Fruit fly (Drosophila melanogaster): ENCODE measurements around the gene sty.

sty gene

dm6 chr3L:3382489-3382879 is 42.3 kb downstream of the sty start (continued):
- TF ChIP-seq CG31224 (GFP tag; IDR thresholded peaks at IDR 0.05): peak; percentile 83
- peak; percentile 70 for TF ChIP-seq CG3407 (GFP tag; optimal IDR thresholded peaks at IDR 0.05)
- peak; percentile 41 for TF ChIP-seq psq (GFP tag; optimal IDR thresholded peaks at IDR 0.05)
- TF ChIP-seq Antp (GFP tag; optimal IDR thresholded peaks at IDR 0.05): peak; percentile 56
- peak; percentile 72 for TF ChIP-seq fd64A (GFP tag; optimal IDR thresholded peaks at IDR 0.05)
- TF ChIP-seq CG3995 (GFP tag; optimal IDR thresholded peaks at IDR 0.05): peak; percentile 34
- TF ChIP-seq Opbp (GFP tag; IDR thresholded peaks at IDR 0.05; ENCODE audit: partially characterized antibody): no peak
- TF ChIP-seq lmd (GFP tag; IDR thresholded peaks at IDR 0.05): peak; percentile 88
- no peak for TF ChIP-seq CG34224 (GFP tag; IDR thresholded peaks at IDR 0.05; ENCODE audit: partially characterized antibody)
- peak; percentile 56 for TF ChIP-seq gcm2 (GFP tag; optimal IDR thresholded peaks at IDR 0.05)
- TF ChIP-seq tna (GFP tag; IDR thresholded peaks at IDR 0.05; ENCODE audit: partially characterized antibody): no peak
- peak; percentile 75 for TF ChIP-seq Drgx (GFP tag; IDR thresholded peaks at IDR 0.05)
- peak; percentile 59; the same call in 1 of the 2 replicates for TF ChIP-seq cas (GFP tag; IDR thresholded peaks at IDR 0.05)
- peak; percentile 81 for TF ChIP-seq gsb-n (tag; optimal IDR thresholded peaks at IDR 0.05)
- peak; percentile 64 for TF ChIP-seq chm (GFP tag; IDR thresholded peaks at IDR 0.05)
- TF ChIP-seq dimm (GFP tag; IDR thresholded peaks at IDR 0.05): peak; percentile 33; the same call in 1 of the 2 replicates
- peak; percentile 77 for TF ChIP-seq CG18619 (GFP tag; optimal IDR thresholded peaks at IDR 0.05)
- peak; percentile 83 for TF ChIP-seq pho (GFP tag; optimal IDR thresholded peaks at IDR 0.05)
- TF ChIP-seq Hr3 (GFP tag; optimal IDR thresholded peaks at IDR 0.05): peak; percentile 78
- no peak for TF ChIP-seq mld (GFP tag; IDR thresholded peaks at IDR 0.05; ENCODE audit: partially characterized antibody)
- peak; percentile 77 for TF ChIP-seq HLH54F (GFP tag; optimal IDR thresholded peaks at IDR 0.05)
- TF ChIP-seq Spps (tag; optimal IDR thresholded peaks at IDR 0.05): peak; percentile 79
- peak; percentile 74 for TF ChIP-seq NC2β (GFP tag; optimal IDR thresholded peaks at IDR 0.05)
- TF ChIP-seq CG4820 (GFP tag; optimal IDR thresholded peaks at IDR 0.05): peak; percentile 82
- TF ChIP-seq CG13775 (GFP tag; optimal IDR thresholded peaks at IDR 0.05): peak; percentile 77
- TF ChIP-seq jigr1 (GFP tag; IDR thresholded peaks at IDR 0.05): no peak
- peak; percentile 87 for TF ChIP-seq CG17328 (GFP tag; IDR thresholded peaks at IDR 0.05)
- peak; percentile 92 for TF ChIP-seq Xrp1 (GFP tag; IDR thresholded peaks at IDR 0.05)
- peak; percentile 86 for TF ChIP-seq CG4854 (GFP tag; optimal IDR thresholded peaks at IDR 0.05)
- TF ChIP-seq Nf-YA (GFP tag; IDR thresholded peaks at IDR 0.05): peak; percentile 81
- peak; percentile 71 to 87 for TF ChIP-seq Pdp1 (GFP tag; optimal IDR thresholded peaks at IDR 0.05)
- TF ChIP-seq CG32767 (GFP tag; IDR thresholded peaks at IDR 0.05): peak; percentile 56; the same call in 1 of the 2 replicates
- TF ChIP-seq lilli (GFP tag; optimal IDR thresholded peaks at IDR 0.05): peak; percentile 86
- TF ChIP-seq ab (GFP tag; optimal IDR thresholded peaks at IDR 0.05): no peak
- peak; percentile 79 for TF ChIP-seq Max (GFP tag; optimal IDR thresholded peaks at IDR 0.05)
- TF ChIP-seq so (GFP tag; IDR thresholded peaks at IDR 0.05): peak; percentile 86
- TF ChIP-seq CG17912 (GFP tag; optimal IDR thresholded peaks at IDR 0.05): no peak
- TF ChIP-seq CG9727 (GFP tag; optimal IDR thresholded peaks at IDR 0.05): peak; percentile 85
- TF ChIP-seq Oli (tag; optimal IDR thresholded peaks at IDR 0.05): peak; percentile 89
- peak; percentile 73 for TF ChIP-seq CG9817 (tag; optimal IDR thresholded peaks at IDR 0.05)
- TF ChIP-seq CG6689 (GFP tag; IDR thresholded peaks at IDR 0.05): peak; percentile 83
- TF ChIP-seq Gug (GFP tag; IDR thresholded peaks at IDR 0.05): peak; percentile 60; the same call in 3 of the 4 replicates
- peak; percentile 77 for TF ChIP-seq Oaz (GFP tag; IDR thresholded peaks at IDR 0.05)
- TF ChIP-seq pfk (GFP tag; optimal IDR thresholded peaks at IDR 0.05): no peak
- peak; percentile 35 for TF ChIP-seq kni (GFP tag; optimal IDR thresholded peaks at IDR 0.05)
- no peak for TF ChIP-seq ato (GFP tag; IDR thresholded peaks at IDR 0.05; ENCODE audit: partially characterized antibody)
- no peak for TF ChIP-seq unc-4 (GFP tag; IDR thresholded peaks at IDR 0.05; ENCODE audit: partially characterized antibody)
- TF ChIP-seq gem (tag; optimal IDR thresholded peaks at IDR 0.05): peak; percentile 94
- TF ChIP-seq B-H2 (GFP tag; optimal IDR thresholded peaks at IDR 0.05): peak; percentile 34
- TF ChIP-seq CG12104 (GFP tag; optimal IDR thresholded peaks at IDR 0.05): peak; percentile 27
- TF ChIP-seq kay (GFP tag; optimal IDR thresholded peaks at IDR 0.05): peak; percentile 58
